Fruit fly (Drosophila melanogaster): ENCODE data around the gene CG10467.

- TF ChIP-seq Dif (GFP tag; optimal IDR thresholded peaks at IDR 0.05; ENCODE audit: partially characterized antibody), result no peak
- peak; percentile 5 for TF ChIP-seq h (GFP tag; optimal IDR thresholded peaks at IDR 0.05)
- no peak for TF ChIP-seq rgr (GFP tag; optimal IDR thresholded peaks at IDR 0.05)
- TF ChIP-seq Dfd (GFP tag; optimal IDR thresholded peaks at IDR 0.05), result no peak
- TF ChIP-seq CrebA (GFP tag; optimal IDR thresholded peaks at IDR 0.05; ENCODE audit: borderline replicate concordance), result no peak
- no peak for TF ChIP-seq Mio (GFP tag; optimal IDR thresholded peaks at IDR 0.05)
Observed at dm6 chr3L:6054803-6055202, 39.7 kb downstream of the CG10467 start, which contains the start of gene tant.
